Worm (Caenorhabditis elegans) whole organism, L1 larva: Measurements from ENCODE around the gene gfat-1.

Experiments used
- Y116A8C.19 ChIP-seq: sonication (generic microtip); optimal IDR thresholded peaks from 2 replicates; lab custom pipeline; 2016; ENCODE audit warnings: missing compliant biosample characterization, missing genetic modification characterization, borderline replicate concordance
- blmp-1 ChIP-seq: fragments of 150-350 bp; optimal IDR thresholded peaks from 2 replicates; lab custom pipeline; 2014; ENCODE audit warnings: missing biosample characterization, missing genetic modification characterization
- elt-2 ChIP-seq: sonication (generic microtip); optimal IDR thresholded peaks from 2 replicates; lab custom pipeline; 2016; ENCODE audit warnings: missing genetic modification characterization, mild to moderate bottlenecking, inconsistent platforms, missing compliant biosample characterization, missing genetic modification reagents
- fkh-10 ChIP-seq: sonication (generic microtip); optimal IDR thresholded peaks from 2 replicates; lab custom pipeline; 2017; ENCODE audit warnings: missing biosample characterization, missing genetic modification reagents, missing genetic modification characterization
- lin-13 ChIP-seq: fragments of 150-350 bp; optimal IDR thresholded peaks from 2 replicates; lab custom pipeline; 2014; ENCODE audit warnings: missing biosample characterization, missing genetic modification reagents, missing genetic modification characterization
- nhr-237 ChIP-seq: fragments of 150-350 bp; optimal IDR thresholded peaks from 2 replicates; lab custom pipeline; 2014; ENCODE audit warnings: missing biosample characterization, missing genetic modification characterization
- nhr-28 ChIP-seq: fragments of 150-350 bp; optimal IDR thresholded peaks from 2 replicates; lab custom pipeline; 2014; ENCODE audit warnings: missing biosample characterization, missing genetic modification characterization
- sptf-1 ChIP-seq: fragments of 150-350 bp; optimal IDR thresholded peaks from 2 replicates; lab custom pipeline; 2014; ENCODE audit warnings: missing biosample characterization, missing genetic modification characterization
- tbx-2 ChIP-seq: sonication (generic microtip); optimal IDR thresholded peaks from 2 replicates; lab custom pipeline; 2016; ENCODE audit warnings: missing genetic modification characterization, missing compliant biosample characterization
- unc-86 ChIP-seq: sonication (generic microtip); optimal IDR thresholded peaks from 2 replicates; lab custom pipeline; 2016; ENCODE audit warnings: missing genetic modification characterization, missing compliant biosample characterization

- TF ChIP-seq fkh-10 (GFP tag; lab: Kevin White, UChicago) (no peak), elt-2 (tag; lab: Kevin White, UChicago) (no peak), lin-13 (GFP tag; lab: Kevin White, UChicago) (no peak), nhr-28 (no peak), unc-86 (tag; lab: Kevin White, UChicago) (no peak), nhr-237 (tag; lab: Kevin White, UChicago) (no peak), tbx-2 (tag; lab: Kevin White, UChicago) (no peak), blmp-1 (tag; lab: Kevin White, UChicago) (no peak), sptf-1 (tag; lab: Kevin White, UChicago) (no peak), Y116A8C.19 (tag; lab: Kevin White, UChicago) (no peak)
Observed at ce11 chrII:11616333-11616942, 21.2 kb upstream of the gfat-1 start.
